Fruit fly (Drosophila melanogaster) whole organism, embryonic: ENCODE measurements around the gene HP1c.

ENCODE experiments used
- Ada2b ChIP-seq: fragments of 200-800 bp; sonication (Bioruptor generic); IDR thresholded peaks from 2 replicates; pipeline ENCODE4 v1.3.6; 2022; ENCODE audit warnings: missing biosample characterization, missing genetic modification characterization
- Atf3 ChIP-seq: fragments of 200-800 bp; sonication (Bioruptor generic); optimal IDR thresholded peaks from 3 replicates; lab custom pipeline; 2016; ENCODE audit warnings: missing biosample characterization, missing genetic modification characterization
- B-H2 ChIP-seq: fragments of 200-800 bp; sonication (Bioruptor generic); optimal IDR thresholded peaks from 2 replicates; lab custom pipeline; 2018; ENCODE audit warnings: missing biosample characterization, mild to moderate bottlenecking, missing genetic modification characterization
- C15 ChIP-seq: fragments of 200-800 bp; sonication (Bioruptor generic); IDR thresholded peaks from 3 replicates; pipeline ENCODE4 v1.3.6; 2022; ENCODE audit warnings: missing biosample characterization, missing genetic modification characterization
- CG10267 ChIP-seq: fragments of 200-800 bp; sonication (Bioruptor generic); optimal IDR thresholded peaks from 2 replicates; lab custom pipeline; 2018; ENCODE audit warnings: missing biosample characterization, mild to moderate bottlenecking, missing genetic modification characterization, moderate library complexity
- CG11093 ChIP-seq: fragments of 200-800 bp; sonication (Bioruptor generic); IDR thresholded peaks from 3 replicates; pipeline ENCODE4 v1.3.6; 2022; ENCODE audit warnings: missing biosample characterization, missing genetic modification characterization
- CG11696 ChIP-seq: fragments of 200-800 bp; sonication (Bioruptor generic); IDR thresholded peaks from 2 replicates; pipeline ENCODE4 v1.3.6; 2022; ENCODE audit warnings: missing biosample characterization, missing genetic modification characterization
- CG12104 ChIP-seq: fragments of 200-800 bp; sonication (Bioruptor generic); optimal IDR thresholded peaks from 3 replicates; lab custom pipeline; 2016; ENCODE audit warnings: missing biosample characterization, missing genetic modification characterization
- CG12299 ChIP-seq: fragments of 200-800 bp; sonication (Bioruptor generic); optimal IDR thresholded peaks from 2 replicates; lab custom pipeline; 2018; ENCODE audit warnings: missing biosample characterization, mild to moderate bottlenecking, missing genetic modification characterization
- CG14860 ChIP-seq: fragments of 200-800 bp; sonication (Bioruptor generic); IDR thresholded peaks from 3 replicates; pipeline ENCODE4 v1.3.6; 2022; ENCODE audit warnings: missing biosample characterization, missing genetic modification characterization; ENCODE audit not compliant: partially characterized antibody
- CG15073 ChIP-seq: fragments of 200-800 bp; sonication (Bioruptor generic); optimal IDR thresholded peaks from 2 replicates; lab custom pipeline; 2016; ENCODE audit warnings: missing biosample characterization, missing genetic modification characterization
- CG15601 ChIP-seq: fragments of 200-800 bp; sonication (Bioruptor generic); optimal IDR thresholded peaks from 3 replicates; lab custom pipeline; 2019; ENCODE audit warnings: missing biosample characterization, mild to moderate bottlenecking, missing genetic modification characterization, moderate library complexity
- CG1603 ChIP-seq: fragments of 200-800 bp; sonication (Bioruptor generic); optimal IDR thresholded peaks from 2 replicates; lab custom pipeline; 2019; ENCODE audit warnings: missing biosample characterization, mild to moderate bottlenecking, missing genetic modification characterization, moderate library complexity
- CG17912 ChIP-seq: fragments of 200-800 bp; sonication (Bioruptor generic); optimal IDR thresholded peaks from 2 replicates; lab custom pipeline; 2018; ENCODE audit warnings: missing biosample characterization, mild to moderate bottlenecking, missing genetic modification characterization
- CG2120 ChIP-seq: fragments of 200-800 bp; sonication (Bioruptor generic); optimal IDR thresholded peaks from 3 replicates; lab custom pipeline; 2016; ENCODE audit warnings: missing biosample characterization, missing genetic modification characterization
- CG31441 ChIP-seq: fragments of 200-800 bp; sonication (Bioruptor generic); IDR thresholded peaks from 2 replicates; pipeline ENCODE4 v1.3.6; 2022; ENCODE audit warnings: missing biosample characterization, missing genetic modification characterization
- CG4820 ChIP-seq: fragments of 200-800 bp; sonication (Bioruptor generic); optimal IDR thresholded peaks from 3 replicates; lab custom pipeline; 2016; ENCODE audit warnings: missing biosample characterization, missing genetic modification characterization
- CG6683 ChIP-seq: fragments of 200-800 bp; sonication (Bioruptor generic); optimal IDR thresholded peaks from 2 replicates; lab custom pipeline; 2017; ENCODE audit warnings: missing biosample characterization, mild to moderate bottlenecking, missing genetic modification characterization, missing genetic modification reagents
- CG6791 ChIP-seq: fragments of 200-800 bp; sonication (Bioruptor generic); IDR thresholded peaks from 3 replicates; pipeline ENCODE4 v1.3.6; 2022; ENCODE audit warnings: missing biosample characterization, missing genetic modification characterization; ENCODE audit not compliant: partially characterized antibody
- CG6813 ChIP-seq: fragments of 200-800 bp; sonication (Bioruptor generic); optimal IDR thresholded peaks from 2 replicates; lab custom pipeline; 2017; ENCODE audit warnings: missing biosample characterization, missing genetic modification characterization, mild to moderate bottlenecking, moderate library complexity, missing genetic modification reagents
- ERR ChIP-seq: fragments of 200-800 bp; sonication (Bioruptor generic); optimal IDR thresholded peaks from 2 replicates; lab custom pipeline; 2016; ENCODE audit warnings: missing biosample characterization, missing genetic modification characterization
- Eip74EF ChIP-seq, 2 experiments: fragments of 200-800 bp in 1 of 2; fragments of >200 bp in 1 of 2; sonication (Bioruptor generic) in 1 of 2; optimal IDR thresholded peaks; 2 replicates each; lab custom pipeline; 2017 to 2019; ENCODE audit warnings: missing biosample characterization in 2 of 2, missing genetic modification characterization in 2 of 2, mild to moderate bottlenecking in 1 of 2, moderate library complexity in 1 of 2
- Elba2 ChIP-seq: fragments of 200-800 bp; sonication (Bioruptor generic); optimal IDR thresholded peaks from 3 replicates; lab custom pipeline; 2016; ENCODE audit warnings: missing biosample characterization, missing genetic modification characterization
- HLH54F ChIP-seq: fragments of 200-800 bp; sonication (Bioruptor generic); optimal IDR thresholded peaks from 3 replicates; lab custom pipeline; 2016; ENCODE audit warnings: missing biosample characterization, missing genetic modification characterization
- MESR4 ChIP-seq: fragments of 200-800 bp; sonication (Bioruptor generic); optimal IDR thresholded peaks from 2 replicates; lab custom pipeline; 2018; ENCODE audit warnings: missing biosample characterization, mild to moderate bottlenecking, missing genetic modification characterization, moderate library complexity
- Med ChIP-seq: fragments of 200-800 bp; sonication (Bioruptor generic); peaks from one replicate; lab custom pipeline; 2016; ENCODE audit warnings: missing biosample characterization, missing genetic modification characterization, mild to moderate bottlenecking, inconsistent platforms, moderate library complexity
- NC2β ChIP-seq: fragments of 200-800 bp; sonication (Bioruptor generic); optimal IDR thresholded peaks from 2 replicates; lab custom pipeline; 2016; ENCODE audit warnings: missing biosample characterization, missing genetic modification characterization
- Six4 ChIP-seq: fragments of 200-800 bp; sonication (Bioruptor generic); optimal IDR thresholded peaks from 2 replicates; lab custom pipeline; 2016; ENCODE audit warnings: missing biosample characterization, missing genetic modification characterization
- Stat92E ChIP-seq, 3 experiments: fragments of >200 bp in 2 of 3; fragments of 200-800 bp in 1 of 3; sonication (Bioruptor generic) in 1 of 3; optimal IDR thresholded peaks; 2 replicates each; lab custom pipeline; 2017 to 2019; ENCODE audit warnings: missing biosample characterization in 3 of 3, missing genetic modification characterization in 3 of 3, mild to moderate bottlenecking in 1 of 3, moderate library complexity in 1 of 3
- TFAM ChIP-seq: fragments of 200-800 bp; sonication (Bioruptor generic); optimal IDR thresholded peaks from 2 replicates; lab custom pipeline; 2017; ENCODE audit warnings: missing biosample characterization, missing genetic modification characterization, inconsistent platforms
- YL-1 ChIP-seq: fragments of 200-800 bp; sonication (Bioruptor generic); optimal IDR thresholded peaks from 3 replicates; lab custom pipeline; 2017; ENCODE audit warnings: missing biosample characterization, mild to moderate bottlenecking, missing genetic modification characterization
- chinmo ChIP-seq: fragments of 200-800 bp; sonication (Bioruptor generic); IDR thresholded peaks from 4 replicates; pipeline ENCODE4 v1.3.6; 2022; ENCODE audit warnings: missing biosample characterization, missing genetic modification characterization; ENCODE audit not compliant: partially characterized antibody
- chm ChIP-seq: fragments of 200-800 bp; sonication (Bioruptor generic); IDR thresholded peaks from 2 replicates; pipeline ENCODE4 v1.3.6; 2022; ENCODE audit warnings: missing biosample characterization, missing genetic modification characterization
- danr ChIP-seq: fragments of 200-800 bp; sonication (Bioruptor generic); IDR thresholded peaks from 2 replicates; pipeline ENCODE4 v1.3.6; 2022; ENCODE audit warnings: missing biosample characterization, missing genetic modification characterization
- fru ChIP-seq: fragments of >200 bp; optimal IDR thresholded peaks from 2 replicates; lab custom pipeline; 2017
- gro ChIP-seq: fragments of 200-800 bp; sonication (Bioruptor generic); optimal IDR thresholded peaks from 2 replicates; lab custom pipeline; 2016; ENCODE audit warnings: missing biosample characterization, missing genetic modification characterization
- odd ChIP-seq: fragments of 200-800 bp; sonication (Bioruptor generic); optimal IDR thresholded peaks from 2 replicates; lab custom pipeline; 2017; ENCODE audit warnings: missing biosample characterization, mild to moderate bottlenecking, missing genetic modification characterization
- peb ChIP-seq: fragments of 200-800 bp; sonication (Bioruptor generic); IDR thresholded peaks from 2 replicates; pipeline ENCODE4 v1.3.6; 2022; ENCODE audit warnings: missing biosample characterization, missing genetic modification characterization
- ranshi ChIP-seq: fragments of 200-800 bp; sonication (Bioruptor generic); IDR thresholded peaks from 2 replicates; pipeline ENCODE4 v1.3.6; 2022; ENCODE audit warnings: missing biosample characterization, missing genetic modification characterization
- sim ChIP-seq: fragments of 200-800 bp; sonication (Bioruptor generic); IDR thresholded peaks from 2 replicates; pipeline ENCODE4 v1.3.6; 2022; ENCODE audit warnings: missing biosample characterization, missing genetic modification characterization
- slbo ChIP-seq: fragments of 200-800 bp; sonication (Bioruptor generic); IDR thresholded peaks from 2 replicates; pipeline ENCODE4 v1.3.6; 2022; ENCODE audit warnings: missing biosample characterization, missing genetic modification characterization
- sna ChIP-seq: fragments of 200-800 bp; sonication (Bioruptor generic); IDR thresholded peaks from 2 replicates; pipeline ENCODE4 v1.3.6; 2022; ENCODE audit warnings: missing biosample characterization, missing genetic modification characterization; ENCODE audit not compliant: partially characterized antibody
- so ChIP-seq: fragments of 200-800 bp; sonication (Bioruptor generic); IDR thresholded peaks from 3 replicates; pipeline ENCODE4 v1.3.6; 2022; ENCODE audit warnings: missing biosample characterization, missing genetic modification characterization
- tna ChIP-seq: fragments of 200-800 bp; sonication (Bioruptor generic); IDR thresholded peaks from 2 replicates; pipeline ENCODE4 v1.3.6; 2022; ENCODE audit warnings: missing biosample characterization, missing genetic modification characterization; ENCODE audit not compliant: partially characterized antibody
- ttk ChIP-seq: fragments of 200-800 bp; sonication (Bioruptor generic); IDR thresholded peaks from 2 replicates; pipeline ENCODE4 v2.1.2; 2022; ENCODE audit warnings: missing biosample characterization, missing genetic modification characterization
- tup ChIP-seq: fragments of 200-800 bp; sonication (Bioruptor generic); optimal IDR thresholded peaks from 2 replicates; lab custom pipeline; 2016; ENCODE audit warnings: missing biosample characterization, mild to moderate bottlenecking, missing genetic modification characterization, moderate library complexity
- twi ChIP-seq: fragments of 200-800 bp; optimal IDR thresholded peaks from 2 replicates; lab custom pipeline; 2019; ENCODE audit warnings: missing biosample characterization, mild to moderate bottlenecking, missing genetic modification characterization, moderate library complexity
- vvl ChIP-seq: fragments of 200-800 bp; sonication (Bioruptor generic); IDR thresholded peaks from 2 replicates; pipeline ENCODE4 v1.3.6; 2022; ENCODE audit warnings: missing biosample characterization, missing genetic modification characterization
- wek ChIP-seq: fragments of 200-800 bp; sonication (Bioruptor generic); optimal IDR thresholded peaks from 3 replicates; lab custom pipeline; 2018; ENCODE audit warnings: missing biosample characterization, mild to moderate bottlenecking, missing genetic modification characterization, moderate library complexity
- zen2 ChIP-seq: fragments of 200-800 bp; sonication (Bioruptor generic); IDR thresholded peaks from 3 replicates; pipeline ENCODE4 v1.3.6; 2022; ENCODE audit warnings: missing biosample characterization, missing genetic modification characterization; ENCODE audit not compliant: partially characterized antibody
- zfh1 ChIP-seq: fragments of 200-800 bp; sonication (Bioruptor generic); IDR thresholded peaks from 3 replicates; pipeline ENCODE4 v1.3.6; 2022; ENCODE audit warnings: missing biosample characterization, missing genetic modification characterization

HP1c gene

dm6 chr3R:22781412-22781811 is 36.0 kb downstream of the HP1c start (continued):
- 0 out of 3 replicates have a peak, but pooled peaks have one; percentile 37 for TF ChIP-seq zen2 (GFP tag; lab: Robert Waterston, UW)
- no peak for TF ChIP-seq tna
- TF ChIP-seq NC2β (GFP tag; lab: Kevin White, UChicago): no peak
- peak; percentile 91 for TF ChIP-seq chinmo (GFP tag; lab: Robert Waterston, UW)
- no peak for TF ChIP-seq CG12104 (GFP tag; lab: Kevin White, UChicago)
- TF ChIP-seq CG6813 (GFP tag; lab: Kevin White, UChicago): no peak
- no peak for TF ChIP-seq wek (GFP tag; lab: Kevin White, UChicago)
- no peak for TF ChIP-seq Eip74EF (GFP tag; optimal IDR thresholded peaks at IDR 0.05; lab: Kevin White, UChicago)
- TF ChIP-seq Med: no peak
- TF ChIP-seq danr (GFP tag; lab: Robert Waterston, UW): no peak
- no peak for TF ChIP-seq CG6791 (GFP tag; lab: Robert Waterston, UW)
- TF ChIP-seq CG15601 (tag; lab: Kevin White, UChicago): no peak
- no peak for TF ChIP-seq zfh1 (GFP tag; lab: Robert Waterston, UW)
- no peak for TF ChIP-seq sna (GFP tag; lab: Robert Waterston, UW)
- TF ChIP-seq MESR4: no peak
- peak; percentile 14 for TF ChIP-seq odd
- TF ChIP-seq sim (GFP tag; lab: Robert Waterston, UW): no peak
- TF ChIP-seq CG17912 (GFP tag; lab: Kevin White, UChicago): no peak
- no peak for TF ChIP-seq HLH54F (GFP tag; lab: Kevin White, UChicago)
- no peak for TF ChIP-seq CG11093 (GFP tag; lab: Robert Waterston, UW)
- no peak for TF ChIP-seq TFAM (GFP tag; lab: Kevin White, UChicago)
- TF ChIP-seq CG15073: no peak
- TF ChIP-seq gro (GFP tag; lab: Kevin White, UChicago): no peak
- TF ChIP-seq CG14860 (GFP tag; lab: Robert Waterston, UW): no peak
- peak; percentile 78; the same call in 2 of the 3 replicates for TF ChIP-seq so
- TF ChIP-seq fru (lab: Kevin White, UChicago): no peak
- TF ChIP-seq CG31441 (GFP tag; lab: Robert Waterston, UW): 0 out of 2 replicates have a peak, but pooled peaks have one; percentile 17
- no peak for TF ChIP-seq CG1603
- peak; percentile 14 for TF ChIP-seq twi
- no peak for TF ChIP-seq Elba2 (GFP tag; lab: Kevin White, UChicago)
- TF ChIP-seq ttk (GFP tag; lab: Robert Waterston, UW): no peak
- TF ChIP-seq CG6683: no peak
- TF ChIP-seq Atf3 (GFP tag; lab: Kevin White, UChicago): no peak
- TF ChIP-seq Six4 (GFP tag; lab: Kevin White, UChicago): no peak
- no peak for TF ChIP-seq ERR (GFP tag; lab: Kevin White, UChicago)
- peak; percentile 61; the same call in 1 of the 2 replicates for TF ChIP-seq chm
- peak in 1 of 3 experiments; percentile 36 for TF ChIP-seq Stat92E (GFP tag; optimal IDR thresholded peaks at IDR 0.05; lab: Kevin White, UChicago)
- no peak for TF ChIP-seq CG10267
- TF ChIP-seq peb (GFP tag; lab: Robert Waterston, UW): no peak
- TF ChIP-seq Ada2b (GFP tag; lab: Robert Waterston, UW): no peak
- TF ChIP-seq CG4820 (GFP tag; lab: Kevin White, UChicago): no peak
- peak; percentile 48; the same call in 1 of the 2 replicates for TF ChIP-seq vvl (GFP tag; lab: Robert Waterston, UW)
- TF ChIP-seq C15 (GFP tag; lab: Robert Waterston, UW): no peak
- no peak for TF ChIP-seq YL-1 (GFP tag; lab: Kevin White, UChicago)
- no peak for TF ChIP-seq CG12299 (tag; lab: Kevin White, UChicago)
- TF ChIP-seq ranshi (GFP tag; lab: Robert Waterston, UW): no peak
- TF ChIP-seq CG11696: no peak
- peak; percentile 39 for TF ChIP-seq B-H2 (GFP tag; lab: Kevin White, UChicago)
- no peak for TF ChIP-seq slbo
- TF ChIP-seq tup (GFP tag; lab: Kevin White, UChicago): no peak
- TF ChIP-seq CG2120 (GFP tag; lab: Kevin White, UChicago): no peak
